Fruit fly (Drosophila melanogaster) whole organism, embryonic: ENCODE measurements around the gene CG15186.

Source experiments
- CG10274 ChIP-seq: fragments of 200-800 bp; sonication (Bioruptor generic); optimal IDR thresholded peaks from 3 replicates; lab custom pipeline; 2017; ENCODE audit warnings: missing biosample characterization, mild to moderate bottlenecking, missing genetic modification characterization
- CG10321 ChIP-seq: fragments of 200-800 bp; sonication (Bioruptor generic); IDR thresholded peaks from 2 replicates; pipeline ENCODE4 v1.3.6; 2022; ENCODE audit warnings: missing biosample characterization, missing genetic modification characterization
- CG10543 ChIP-seq: fragments of 200-800 bp; sonication (Bioruptor generic); optimal IDR thresholded peaks from 3 replicates; lab custom pipeline; 2017; ENCODE audit warnings: missing biosample characterization, mild to moderate bottlenecking, missing genetic modification characterization, moderate library complexity
- CG10959 ChIP-seq: fragments of 200-800 bp; sonication (Bioruptor generic); IDR thresholded peaks from 2 replicates; pipeline ENCODE4 v1.3.6; 2022; ENCODE audit warnings: missing biosample characterization, missing genetic modification characterization
- CG12071 ChIP-seq: fragments of 200-800 bp; sonication (Bioruptor generic); optimal IDR thresholded peaks from 3 replicates; lab custom pipeline; 2018; ENCODE audit warnings: missing biosample characterization, mild to moderate bottlenecking, missing genetic modification characterization
- CG12104 ChIP-seq: fragments of 200-800 bp; sonication (Bioruptor generic); optimal IDR thresholded peaks from 3 replicates; lab custom pipeline; 2016; ENCODE audit warnings: missing biosample characterization, missing genetic modification characterization
- CG12391 ChIP-seq: fragments of 200-800 bp; sonication (Bioruptor generic); optimal IDR thresholded peaks from 3 replicates; lab custom pipeline; 2018; ENCODE audit warnings: missing biosample characterization, mild to moderate bottlenecking, missing genetic modification characterization, moderate library complexity
- CG1529 ChIP-seq: fragments of 200-800 bp; sonication (Bioruptor generic); optimal IDR thresholded peaks from 3 replicates; lab custom pipeline; 2018; ENCODE audit warnings: missing biosample characterization, missing genetic modification characterization
- CG15514 ChIP-seq: fragments of 200-800 bp; sonication (Bioruptor generic); optimal IDR thresholded peaks from 3 replicates; lab custom pipeline; 2017; ENCODE audit warnings: missing biosample characterization, missing genetic modification characterization, mild to moderate bottlenecking, moderate library complexity, missing genetic modification reagents
- CG1602 ChIP-seq: fragments of 200-800 bp; sonication (Bioruptor generic); optimal IDR thresholded peaks from 3 replicates; lab custom pipeline; 2016; ENCODE audit warnings: missing biosample characterization, missing genetic modification characterization
- CG2712 ChIP-seq: fragments of 200-800 bp; optimal IDR thresholded peaks from 3 replicates; lab custom pipeline; 2019; ENCODE audit warnings: missing biosample characterization, mild to moderate bottlenecking, missing genetic modification characterization, moderate library complexity
- CG33557 ChIP-seq: fragments of 200-800 bp; sonication (Bioruptor generic); optimal IDR thresholded peaks from 2 replicates; lab custom pipeline; 2019; ENCODE audit warnings: missing biosample characterization, mild to moderate bottlenecking, missing genetic modification characterization, moderate library complexity
- CG3407 ChIP-seq: fragments of 200-800 bp; sonication (Bioruptor generic); optimal IDR thresholded peaks from 2 replicates; lab custom pipeline; 2018; ENCODE audit warnings: missing biosample characterization, mild to moderate bottlenecking, missing genetic modification characterization
- CG3847 ChIP-seq: fragments of 200-800 bp; sonication (Bioruptor generic); IDR thresholded peaks from 2 replicates; pipeline ENCODE4 v1.3.6; 2022; ENCODE audit warnings: missing biosample characterization, missing genetic modification characterization
- CG4617 ChIP-seq: fragments of 200-800 bp; sonication (Bioruptor generic); optimal IDR thresholded peaks from 3 replicates; lab custom pipeline; 2016; ENCODE audit warnings: missing biosample characterization, missing genetic modification characterization, borderline replicate concordance
- CG4854 ChIP-seq: fragments of 200-800 bp; sonication (Bioruptor generic); optimal IDR thresholded peaks from 2 replicates; lab custom pipeline; 2016; ENCODE audit warnings: missing biosample characterization, missing genetic modification characterization, inconsistent platforms
- CG6254 ChIP-seq: fragments of 200-800 bp; sonication (Bioruptor generic); optimal IDR thresholded peaks from 3 replicates; lab custom pipeline; 2017; ENCODE audit warnings: mild to moderate bottlenecking, missing biosample characterization, missing genetic modification reagents, missing genetic modification characterization
- CG6272 ChIP-seq: fragments of 200-800 bp; sonication (Bioruptor generic); IDR thresholded peaks from 2 replicates; pipeline ENCODE4 v1.3.6; 2022; ENCODE audit warnings: missing biosample characterization, missing genetic modification characterization
- CG6654 ChIP-seq: fragments of 200-800 bp; sonication (Bioruptor generic); optimal IDR thresholded peaks from 2 replicates; lab custom pipeline; 2017; ENCODE audit warnings: missing biosample characterization, mild to moderate bottlenecking, missing genetic modification characterization
- CG8924 ChIP-seq: fragments of 200-800 bp; optimal IDR thresholded peaks from 3 replicates; lab custom pipeline; 2019; ENCODE audit warnings: missing biosample characterization, mild to moderate bottlenecking, missing genetic modification characterization, moderate library complexity
- D ChIP-seq, 2 experiments: fragments of 200-800 bp in 1 of 2; fragments of >200 bp in 1 of 2; sonication (Bioruptor generic) in 1 of 2; optimal IDR thresholded peaks; 2 replicates in 1 of 2; 3 replicates in 1 of 2; lab custom pipeline; 2017; ENCODE audit warnings: mild to moderate bottlenecking in 1 of 2, missing biosample characterization in 1 of 2, missing genetic modification characterization in 1 of 2, missing genetic modification reagents in 1 of 2
- Hand ChIP-seq: fragments of 200-800 bp; sonication (Bioruptor generic); optimal IDR thresholded peaks from 2 replicates; lab custom pipeline; 2017; ENCODE audit warnings: mild to moderate bottlenecking, missing biosample characterization, missing genetic modification reagents, missing genetic modification characterization
- Lim3 ChIP-seq: fragments of 200-800 bp; sonication (Bioruptor generic); IDR thresholded peaks from 2 replicates; pipeline ENCODE4 v1.3.6; 2022; ENCODE audit warnings: missing biosample characterization, missing genetic modification characterization
- Neu2 ChIP-seq: fragments of 200-800 bp; sonication (Bioruptor generic); optimal IDR thresholded peaks from 3 replicates; lab custom pipeline; 2016; ENCODE audit warnings: missing biosample characterization, missing genetic modification characterization, borderline replicate concordance
- Pdp1 ChIP-seq, 2 experiments: fragments of 200-800 bp; sonication (Bioruptor generic); optimal IDR thresholded peaks; 3 replicates each; lab custom pipeline; 2016; ENCODE audit warnings: missing biosample characterization in 2 of 2, missing genetic modification characterization in 2 of 2, mild to moderate bottlenecking in 1 of 2, moderate library complexity in 1 of 2
- Spps ChIP-seq: fragments of 200-800 bp; sonication (Bioruptor generic); optimal IDR thresholded peaks from 2 replicates; lab custom pipeline; 2018; ENCODE audit warnings: missing biosample characterization, mild to moderate bottlenecking, missing genetic modification characterization
- abd-A ChIP-seq: fragments of 200-800 bp; sonication (Bioruptor generic); optimal IDR thresholded peaks from 3 replicates; lab custom pipeline; 2019; ENCODE audit warnings: missing biosample characterization, mild to moderate bottlenecking, missing genetic modification characterization, moderate library complexity
- ac ChIP-seq: fragments of 200-800 bp; sonication (Bioruptor generic); optimal IDR thresholded peaks from 3 replicates; lab custom pipeline; 2017; ENCODE audit warnings: missing biosample characterization, mild to moderate bottlenecking, missing genetic modification characterization
- bowl ChIP-seq: fragments of 200-800 bp; sonication (Bioruptor generic); IDR thresholded peaks from 2 replicates; pipeline ENCODE4 v1.3.6; 2022; ENCODE audit warnings: missing biosample characterization, missing genetic modification characterization
- chinmo ChIP-seq: fragments of 200-800 bp; sonication (Bioruptor generic); IDR thresholded peaks from 4 replicates; pipeline ENCODE4 v1.3.6; 2022; ENCODE audit warnings: missing biosample characterization, missing genetic modification characterization; ENCODE audit not compliant: partially characterized antibody
- crol ChIP-seq: fragments of 200-800 bp; sonication (Bioruptor generic); IDR thresholded peaks from 2 replicates; pipeline ENCODE4 v1.3.6; 2022; ENCODE audit warnings: missing biosample characterization, missing genetic modification characterization
- esg ChIP-seq: fragments of 200-800 bp; sonication (Bioruptor generic); conservative IDR thresholded peaks from 2 replicates; pipeline ENCODE4 v1.3.6; 2022; ENCODE audit warnings: missing biosample characterization, missing genetic modification characterization
- grn ChIP-seq: fragments of 200-800 bp; sonication (Bioruptor generic); optimal IDR thresholded peaks from 3 replicates; lab custom pipeline; 2017; ENCODE audit warnings: missing biosample characterization, missing genetic modification characterization
- gsb-n ChIP-seq: fragments of 200-800 bp; sonication (Bioruptor generic); optimal IDR thresholded peaks from 3 replicates; lab custom pipeline; 2018; ENCODE audit warnings: missing biosample characterization, mild to moderate bottlenecking, missing genetic modification characterization
- h ChIP-seq: fragments of >200 bp; optimal IDR thresholded peaks from 2 replicates; lab custom pipeline; 2017
- insv ChIP-seq, 2 experiments: fragments of 200-800 bp; sonication (Bioruptor generic); optimal IDR thresholded peaks; 3 replicates each; lab custom pipeline; 2016 to 2018; ENCODE audit warnings: missing biosample characterization in 2 of 2, missing genetic modification characterization in 2 of 2
- jigr1 ChIP-seq: fragments of 200-800 bp; sonication (Bioruptor generic); IDR thresholded peaks from 3 replicates; pipeline ENCODE4 v1.3.6; 2022; ENCODE audit warnings: missing biosample characterization, missing genetic modification characterization
- ken ChIP-seq: fragments of 200-800 bp; sonication (Bioruptor generic); IDR thresholded peaks from 3 replicates; pipeline ENCODE4 v1.3.6; 2022; ENCODE audit warnings: missing biosample characterization, missing genetic modification characterization
- nau ChIP-seq: fragments of 200-800 bp; sonication (Bioruptor generic); optimal IDR thresholded peaks from 3 replicates; lab custom pipeline; 2017; ENCODE audit warnings: missing biosample characterization, mild to moderate bottlenecking, missing genetic modification characterization, missing genetic modification reagents
- nerfin-1 ChIP-seq: fragments of 200-800 bp; sonication (Bioruptor generic); optimal IDR thresholded peaks from 3 replicates; lab custom pipeline; 2019; ENCODE audit warnings: missing biosample characterization, mild to moderate bottlenecking, missing genetic modification characterization, moderate library complexity
- pros ChIP-seq: fragments of 200-800 bp; sonication (Bioruptor generic); optimal IDR thresholded peaks from 3 replicates; lab custom pipeline; 2019; ENCODE audit warnings: missing biosample characterization, mild to moderate bottlenecking, missing genetic modification characterization, moderate library complexity
- psq ChIP-seq: fragments of 200-800 bp; sonication (Bioruptor generic); optimal IDR thresholded peaks from 2 replicates; lab custom pipeline; 2017; ENCODE audit warnings: missing biosample characterization, missing genetic modification characterization
- seq ChIP-seq: fragments of 200-800 bp; sonication (Bioruptor generic); IDR thresholded peaks from 2 replicates; pipeline ENCODE4 v1.3.6; 2022; ENCODE audit warnings: missing biosample characterization, missing genetic modification characterization
- sna ChIP-seq: fragments of 200-800 bp; sonication (Bioruptor generic); IDR thresholded peaks from 2 replicates; pipeline ENCODE4 v1.3.6; 2022; ENCODE audit warnings: missing biosample characterization, missing genetic modification characterization; ENCODE audit not compliant: partially characterized antibody
- ssp ChIP-seq: fragments of 200-800 bp; sonication (Bioruptor generic); IDR thresholded peaks from 2 replicates; pipeline ENCODE4 v1.3.6; 2022; ENCODE audit warnings: missing biosample characterization, missing genetic modification characterization
- tgo ChIP-seq: fragments of 200-800 bp; sonication (Bioruptor generic); IDR thresholded peaks from 3 replicates; pipeline ENCODE4 v1.3.6; 2022; ENCODE audit warnings: missing biosample characterization, missing genetic modification characterization
- tio ChIP-seq: fragments of 200-800 bp; sonication (Bioruptor generic); optimal IDR thresholded peaks from 2 replicates; lab custom pipeline; 2017; ENCODE audit warnings: missing biosample characterization, missing genetic modification characterization, inconsistent platforms
- tll ChIP-seq, 2 experiments: fragments of 200-800 bp in 1 of 2; fragments of >200 bp in 1 of 2; sonication (Bioruptor generic) in 1 of 2; optimal IDR thresholded peaks; 2 replicates each; lab custom pipeline; 2017 to 2019; ENCODE audit warnings: missing biosample characterization in 2 of 2, missing genetic modification characterization in 2 of 2, mild to moderate bottlenecking in 1 of 2, moderate library complexity in 1 of 2

CG15186 gene

dm6 chr3R:6430206-6430605, 47.9 kb upstream of the CG15186 start (continued):
- TF ChIP-seq CG15514 (GFP tag; lab: Kevin White, UChicago) (no peak), h (lab: Kevin White, UChicago) (no peak), Lim3 (GFP tag; lab: Robert Waterston, UW) (no peak; the same call in 1 of the 2 replicates), pros (peak; percentile 93), Hand (peak; percentile 1), CG1529 (GFP tag; lab: Kevin White, UChicago) (no peak), crol (peak; percentile 42), ssp (no peak), bowl (GFP tag; lab: Robert Waterston, UW) (no peak), D (optimal IDR thresholded peaks at IDR 0.05; lab: Kevin White, UChicago) (no peak), D (GFP tag; optimal IDR thresholded peaks at IDR 0.05; lab: Kevin White, UChicago) (peak; percentile 9), tio (no peak), insv (GFP tag; optimal IDR thresholded peaks at IDR 0.05; lab: Kevin White, UChicago) (no peak), nerfin-1 (tag; lab: Kevin White, UChicago) (peak; percentile 74), CG2712 (tag; lab: Kevin White, UChicago) (peak; percentile 66), grn (GFP tag; lab: Kevin White, UChicago) (no peak), CG10274 (GFP tag; lab: Kevin White, UChicago) (no peak), CG6654 (no peak), seq (GFP tag; lab: Robert Waterston, UW) (0 out of 2 replicates have a peak, but pooled peaks have one; percentile 29), CG10321 (no peak), abd-A (tag; lab: Kevin White, UChicago) (peak; percentile 91), chinmo (GFP tag; lab: Robert Waterston, UW) (0 out of 4 replicates have a peak, but pooled peaks have one; percentile 72), ac (GFP tag; lab: Kevin White, UChicago) (no peak), CG4617 (GFP tag; lab: Kevin White, UChicago) (no peak), CG10543 (GFP tag; lab: Kevin White, UChicago) (peak; percentile 12), CG4854 (GFP tag; lab: Kevin White, UChicago) (no peak), tll (GFP tag; optimal IDR thresholded peaks at IDR 0.05; lab: Kevin White, UChicago) (no peak), CG6272 (GFP tag; lab: Robert Waterston, UW) (no peak), CG12391 (tag; lab: Kevin White, UChicago) (no peak), sna (GFP tag; lab: Robert Waterston, UW) (no peak), CG8924 (tag; lab: Kevin White, UChicago) (no peak), Spps (tag; lab: Kevin White, UChicago) (no peak)

- peak; percentile 95 for TF ChIP-seq CG3407 (GFP tag; lab: Kevin White, UChicago)
- TF ChIP-seq gsb-n (tag; lab: Kevin White, UChicago), result no peak
- no peak for TF ChIP-seq ken (GFP tag; lab: Robert Waterston, UW)
- TF ChIP-seq CG33557 (GFP tag; lab: Kevin White, UChicago), result no peak
These were observed 45.8 kb upstream of the CG15186 start for dm6 chr3R:6432321-6432720.

dm6 chr3R:6432784-6433469, 45.2 kb upstream of the CG15186 start:
- no peak for TF ChIP-seq CG3847 (GFP tag; lab: Robert Waterston, UW)
- TF ChIP-seq CG6254 (GFP tag; lab: Kevin White, UChicago), result peak; percentile 3
- no peak for TF ChIP-seq CG10959 (GFP tag; lab: Robert Waterston, UW)
- TF ChIP-seq Pdp1 (GFP tag; optimal IDR thresholded peaks at IDR 0.05; lab: Kevin White, UChicago), result peak in 1 of 2 experiments; percentile 91
- TF ChIP-seq CG1602 (GFP tag; lab: Kevin White, UChicago), result no peak
- TF ChIP-seq CG12071 (GFP tag; lab: Kevin White, UChicago), result peak; percentile 10
- peak; percentile 14 for TF ChIP-seq nau (GFP tag; lab: Kevin White, UChicago)
- no peak for TF ChIP-seq Neu2 (GFP tag; lab: Kevin White, UChicago)
- TF ChIP-seq jigr1 (GFP tag; lab: Robert Waterston, UW), result no peak
- TF ChIP-seq psq (GFP tag; lab: Kevin White, UChicago), result no peak
- no peak for TF ChIP-seq CG12104 (GFP tag; lab: Kevin White, UChicago)
- TF ChIP-seq esg (GFP tag; lab: Robert Waterston, UW), result no peak
- no peak for TF ChIP-seq tgo (GFP tag; lab: Robert Waterston, UW)
